ENCODE assay signal across 6 worm cellular contexts in the genomic region with DNA sequence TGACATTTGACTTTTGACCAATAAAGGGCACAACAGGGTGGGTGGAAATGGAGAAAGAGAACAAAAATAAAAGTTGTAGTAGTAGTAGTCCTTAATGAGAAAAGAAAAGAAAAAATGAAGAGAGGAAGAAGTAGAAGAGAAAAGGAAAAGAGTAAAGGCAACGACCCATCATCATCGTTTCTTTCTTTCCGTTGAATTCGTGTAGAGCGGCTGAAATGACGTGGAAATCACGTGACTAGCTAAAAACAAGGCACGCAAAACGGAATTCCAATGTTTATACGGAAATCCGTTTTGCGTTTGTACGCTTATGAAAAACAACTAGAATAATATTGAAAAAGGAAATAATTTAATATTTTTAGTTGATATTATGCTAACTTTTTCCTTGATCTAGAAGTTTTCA.
TF ChIP-seq lines count a peak whose summit lies in the region.

No protein-coding gene starts in this region.

TF ChIP-seq in whole organism, L1 larva, 84 proteins besides CTCF, POLR2A, EP300 and RAD21 (continues in another document):
- no peak for TF ChIP-seq ets-5 (GFP tag; IDR thresholded peaks at IDR 0.05; lab: Robert Waterston, UW)
- 0 out of 2 replicates have a peak, but pooled peaks have one; percentile 42 for TF ChIP-seq mab-9 (GFP tag; IDR thresholded peaks at IDR 0.05; lab: Robert Waterston, UW)
- TF ChIP-seq egl-13 (tag; optimal IDR thresholded peaks at IDR 0.05; lab: Kevin White, UChicago): peak; percentile 77
- peak; percentile 59 for TF ChIP-seq fkh-10 (GFP tag; optimal IDR thresholded peaks at IDR 0.05; lab: Kevin White, UChicago)
- peak; percentile 28 for TF ChIP-seq irx-1 (tag; optimal IDR thresholded peaks at IDR 0.05; lab: Kevin White, UChicago)
- peak; percentile 75 for TF ChIP-seq nhr-20 (tag; optimal IDR thresholded peaks at IDR 0.05; lab: Kevin White, UChicago)
- peak; percentile 41 for TF ChIP-seq xbp-1 (tag; optimal IDR thresholded peaks at IDR 0.05; lab: Kevin White, UChicago)
- peak; percentile 47 for TF ChIP-seq swsn-7 (tag; optimal IDR thresholded peaks at IDR 0.05; lab: Kevin White, UChicago)
- TF ChIP-seq nhr-76 (tag; optimal IDR thresholded peaks at IDR 0.05; lab: Kevin White, UChicago): no peak
- TF ChIP-seq skn-1 (tag; optimal IDR thresholded peaks at IDR 0.05; lab: Kevin White, UChicago): no peak
- peak; percentile 27 for TF ChIP-seq sox-4 (tag; optimal IDR thresholded peaks at IDR 0.05; lab: Kevin White, UChicago)
- TF ChIP-seq lsy-2 (tag; optimal IDR thresholded peaks at IDR 0.05; lab: Kevin White, UChicago): peak; percentile 41 to 42
- TF ChIP-seq nhr-71 (tag; optimal IDR thresholded peaks at IDR 0.05; lab: Kevin White, UChicago): peak; percentile 81
- TF ChIP-seq tbx-2 (tag; optimal IDR thresholded peaks at IDR 0.05; lab: Kevin White, UChicago): peak; percentile 64

TF ChIP-seq in whole organism, L2 larva, 48 proteins besides CTCF, POLR2A, EP300 and RAD21 (continues in another document):
- no peak for TF ChIP-seq ZK546.5 (tag; optimal IDR thresholded peaks at IDR 0.05; lab: Kevin White, UChicago)
- peak; percentile 8 for TF ChIP-seq F13H6.1 (tag; optimal IDR thresholded peaks at IDR 0.05; lab: Kevin White, UChicago)
- TF ChIP-seq nhr-12 (tag; optimal IDR thresholded peaks at IDR 0.05; lab: Kevin White, UChicago): no peak
- TF ChIP-seq C34F6.9 (tag; optimal IDR thresholded peaks at IDR 0.05; lab: Kevin White, UChicago): peak; percentile 51
- peak; percentile 35 for TF ChIP-seq nhr-25 (tag; optimal IDR thresholded peaks at IDR 0.05; lab: Kevin White, UChicago)
- TF ChIP-seq crh-2 (tag; optimal IDR thresholded peaks at IDR 0.05; lab: Kevin White, UChicago): peak; percentile 92
- TF ChIP-seq snpc-4 (tag; optimal IDR thresholded peaks at IDR 0.05; lab: Kevin White, UChicago): no peak
- peak; percentile 32 for TF ChIP-seq fos-1 (tag; optimal IDR thresholded peaks at IDR 0.05; lab: Kevin White, UChicago)
- no peak for TF ChIP-seq ceh-16 (tag; optimal IDR thresholded peaks at IDR 0.05; lab: Kevin White, UChicago)
- peak; percentile 75 for TF ChIP-seq sma-9 (GFP tag; optimal IDR thresholded peaks at IDR 0.05; lab: Kevin White, UChicago)
- no peak for TF ChIP-seq sma-9 (tag; optimal IDR thresholded peaks at IDR 0.05; lab: Kevin White, UChicago)
- TF ChIP-seq sem-4 (tag; optimal IDR thresholded peaks at IDR 0.05; lab: Kevin White, UChicago): peak; percentile 0
- TF ChIP-seq ztf-4 (tag; optimal IDR thresholded peaks at IDR 0.05; lab: Kevin White, UChicago): peak; percentile 7
- TF ChIP-seq sma-3 (GFP tag; optimal IDR thresholded peaks at IDR 0.05; lab: Kevin White, UChicago): peak; percentile 9
- peak; percentile 70 for TF ChIP-seq Y55F3AM.14 (GFP tag; optimal IDR thresholded peaks at IDR 0.05; lab: Kevin White, UChicago)

TF ChIP-seq in whole organism, L3 larva, 47 proteins besides CTCF, POLR2A, EP300 and RAD21:
- peak; percentile 28 for TF ChIP-seq nfya-1 (tag; optimal IDR thresholded peaks at IDR 0.05; lab: Kevin White, UChicago; ENCODE audit: insufficient read depth)
- TF ChIP-seq nhr-43 (tag; optimal IDR thresholded peaks at IDR 0.05; lab: Kevin White, UChicago; ENCODE audit: poor library complexity, severe bottlenecking): peak; percentile 11
- peak; percentile 65 for TF ChIP-seq fkh-10 (GFP tag; optimal IDR thresholded peaks at IDR 0.05; lab: Kevin White, UChicago)
- TF ChIP-seq lin-39 (tag; optimal IDR thresholded peaks at IDR 0.05; lab: Kevin White, UChicago): peak; percentile 11
- TF ChIP-seq ama-1 (optimal IDR thresholded peaks at IDR 0.05; lab: Kevin White, UChicago): no peak
- TF ChIP-seq skn-1 (tag; optimal IDR thresholded peaks at IDR 0.05; lab: Kevin White, UChicago): no peak
- no peak for TF ChIP-seq R02D3.7 (tag; optimal IDR thresholded peaks at IDR 0.05; lab: Kevin White, UChicago)

TF ChIP-seq in whole organism, L4 larva, 104 proteins besides CTCF, POLR2A, EP300 and RAD21 (continues in another document):
- peak; percentile 77 for TF ChIP-seq hlh-30 (tag; optimal IDR thresholded peaks at IDR 0.05; lab: Kevin White, UChicago; ENCODE audit: insufficient read depth)
- peak; percentile 38 for TF ChIP-seq dve-1 (tag; optimal IDR thresholded peaks at IDR 0.05; lab: Kevin White, UChicago; ENCODE audit: insufficient read depth)
- TF ChIP-seq ceh-62 (tag; optimal IDR thresholded peaks at IDR 0.05; lab: Kevin White, UChicago): no peak
- no peak for TF ChIP-seq nhr-102 (tag; optimal IDR thresholded peaks at IDR 0.05; lab: Kevin White, UChicago)
- TF ChIP-seq nhr-28 (tag; optimal IDR thresholded peaks at IDR 0.05; lab: Kevin White, UChicago): peak; percentile 38
- TF ChIP-seq unc-62 (GFP tag; optimal IDR thresholded peaks at IDR 0.05 in 1 of 2; lab: Kevin White, UChicago): peak in 1 of 2 experiments; percentile 96
- no peak for TF ChIP-seq unc-62 (tag; optimal IDR thresholded peaks at IDR 0.05; lab: Kevin White, UChicago)
- TF ChIP-seq fkh-10 (GFP tag; optimal IDR thresholded peaks at IDR 0.05; lab: Kevin White, UChicago): peak; percentile 58
- 0 out of 2 replicates have a peak, but pooled peaks have one; percentile 20 for TF ChIP-seq hmg-1.1 (GFP tag; IDR thresholded peaks at IDR 0.05; lab: Robert Waterston, UW)
- no peak for TF ChIP-seq aly-2 (tag; optimal IDR thresholded peaks at IDR 0.05; lab: Kevin White, UChicago)
- TF ChIP-seq mdl-1 (tag; optimal IDR thresholded peaks at IDR 0.05; lab: Kevin White, UChicago): peak in 1 of 2 experiments; percentile 64
- TF ChIP-seq pha-4 (GFP tag; IDR thresholded peaks at IDR 0.05; lab: Robert Waterston, UW): 0 out of 2 replicates have a peak, but pooled peaks have one; percentile 30
- no peak for TF ChIP-seq pha-4 (tag; optimal IDR thresholded peaks at IDR 0.05; lab: Kevin White, UChicago)
- no peak for TF ChIP-seq zfp-3 (GFP tag; conservative IDR thresholded peaks at IDR 0.05; lab: Robert Waterston, UW)
- peak in 1 of 2 experiments; percentile 35 for TF ChIP-seq lsy-2 (tag; optimal IDR thresholded peaks at IDR 0.05; lab: Kevin White, UChicago)
- peak; percentile 42; the same call in 1 of the 2 replicates for TF ChIP-seq dmd-6 (GFP tag; IDR thresholded peaks at IDR 0.05; lab: Robert Waterston, UW)

TF ChIP-seq in whole organism, late embryonic, 69 proteins besides CTCF, POLR2A, EP300 and RAD21:
- TF ChIP-seq ceh-45 (GFP tag; IDR thresholded peaks at IDR 0.05; lab: Robert Waterston, UW) (no peak), fax-1 (tag; optimal IDR thresholded peaks at IDR 0.05; lab: Kevin White, UChicago) (no peak), nhr-232 (tag; optimal IDR thresholded peaks at IDR 0.05; lab: Kevin White, UChicago) (no peak), eyg-1 (tag; optimal IDR thresholded peaks at IDR 0.05; lab: Kevin White, UChicago) (no peak), hlh-30 (tag; optimal IDR thresholded peaks at IDR 0.05; lab: Kevin White, UChicago; ENCODE audit: insufficient read depth) (peak; percentile 42), ahr-1 (tag; optimal IDR thresholded peaks at IDR 0.05; lab: Kevin White, UChicago) (no peak), gmeb-2 (tag; optimal IDR thresholded peaks at IDR 0.05; lab: Kevin White, UChicago) (no peak)

TF ChIP-seq in whole organism, young adult, 124 proteins besides CTCF, POLR2A, EP300 and RAD21:
- TF ChIP-seq nfya-2 (GFP tag; IDR thresholded peaks at IDR 0.05; lab: Robert Waterston, UW) (no peak), T26A5.8 (tag; optimal IDR thresholded peaks at IDR 0.05; lab: Kevin White, UChicago) (no peak), cebp-1 (GFP tag; IDR thresholded peaks at IDR 0.05; lab: Robert Waterston, UW) (no peak), cebp-1 (tag; optimal IDR thresholded peaks at IDR 0.05; lab: Kevin White, UChicago) (peak; percentile 5), akir-1 (GFP tag; optimal IDR thresholded peaks at IDR 0.05; lab: Kevin White, UChicago) (no peak), hlh-12 (tag; optimal IDR thresholded peaks at IDR 0.05; lab: Kevin White, UChicago) (no peak), attf-6 (GFP tag; IDR thresholded peaks at IDR 0.05; lab: Robert Waterston, UW) (no peak), lin-40 (tag; optimal IDR thresholded peaks at IDR 0.05; lab: Kevin White, UChicago) (peak; percentile 39), chd-7 (tag; optimal IDR thresholded peaks at IDR 0.05; lab: Kevin White, UChicago) (peak; percentile 26), ceh-79 (tag; optimal IDR thresholded peaks at IDR 0.05; lab: Kevin White, UChicago) (no peak)
